Worm (Caenorhabditis elegans): ENCODE data around the gene Y110A2AR.1.

The Y110A2AR.1 gene

DNA sequence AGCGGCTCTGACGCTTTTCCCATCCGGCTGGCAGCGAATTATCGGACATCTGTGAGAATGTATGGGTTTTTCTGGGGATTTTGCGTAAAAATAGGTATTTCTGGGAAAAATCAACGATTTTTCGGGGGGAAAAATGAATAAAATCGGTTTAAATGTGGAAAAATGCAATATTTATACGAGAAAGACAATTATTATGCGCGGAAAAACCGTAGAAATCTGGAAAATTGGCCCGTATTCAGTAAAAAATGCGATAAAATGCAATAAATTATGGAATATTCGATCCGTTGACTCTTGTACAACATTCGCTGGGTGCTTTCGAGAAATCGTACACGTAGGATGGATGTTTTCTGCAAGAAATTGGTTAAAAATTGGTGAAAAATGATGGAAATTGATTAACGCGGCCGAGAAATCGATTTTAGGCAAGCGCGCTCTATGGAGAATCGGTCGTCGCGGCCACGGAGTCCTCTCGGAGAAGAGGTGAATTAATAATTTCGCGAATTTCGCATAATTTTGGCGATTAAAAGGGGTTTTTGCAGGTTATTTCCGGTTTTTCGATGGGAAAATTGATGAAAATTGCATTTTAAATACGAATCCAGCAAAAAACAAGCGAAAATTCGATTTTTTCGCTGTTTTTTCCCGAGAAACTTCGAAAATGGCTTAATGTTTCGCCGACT, 30.4 kb upstream of the Y110A2AR.1 start, which contains the start of gene pinn-1 (continued):
- TF ChIP-seq sma-3 (GFP tag; optimal IDR thresholded peaks at IDR 0.05) (peak; percentile 93), nhr-237 (tag; optimal IDR thresholded peaks at IDR 0.05) (no peak), elt-3 (tag; optimal IDR thresholded peaks at IDR 0.05) (no peak), lin-13 (GFP tag; optimal IDR thresholded peaks at IDR 0.05) (peak; percentile 95), skn-1 (tag; optimal IDR thresholded peaks at IDR 0.05) (no peak), lin-11 (tag; optimal IDR thresholded peaks at IDR 0.05) (peak; percentile 78), zag-1 (tag; optimal IDR thresholded peaks at IDR 0.05) (peak; percentile 66)

DNA sequence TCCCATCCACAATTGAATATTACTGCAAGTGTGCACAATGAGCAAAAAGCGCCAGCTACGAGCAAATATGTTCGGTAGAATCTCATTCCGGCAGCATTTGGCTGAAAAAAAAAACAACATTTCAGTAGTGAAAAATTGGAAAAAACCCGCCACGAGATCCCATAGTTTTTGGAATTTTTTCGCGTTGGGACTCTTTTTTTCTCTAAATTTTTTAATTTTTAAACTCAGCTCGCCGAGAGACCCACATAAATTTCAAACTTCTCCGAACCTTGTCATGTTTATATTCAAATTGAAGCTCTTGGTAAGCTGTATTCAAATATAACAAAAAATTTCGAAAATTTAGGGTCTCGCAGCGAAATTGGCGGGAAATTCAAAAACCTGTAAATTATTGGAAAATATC, 25.2 kb upstream of the Y110A2AR.1 start, which contains the start of gene sqv-2:
Gene sqv-2, minus strand, starts transcription at position 101 of the 400 bp plus-strand sequence.
- TF ChIP-seq nhr-21 (tag; optimal IDR thresholded peaks at IDR 0.05), result no peak
- no peak for TF ChIP-seq nhr-11 (tag; optimal IDR thresholded peaks at IDR 0.05)
- no peak for TF ChIP-seq nhr-23 (tag; optimal IDR thresholded peaks at IDR 0.05)
- no peak for TF ChIP-seq zag-1 (tag; optimal IDR thresholded peaks at IDR 0.05)
- no peak for TF ChIP-seq nhr-129 (tag; optimal IDR thresholded peaks at IDR 0.05)
- no peak for TF ChIP-seq sma-3 (GFP tag; optimal IDR thresholded peaks at IDR 0.05)

DNA sequence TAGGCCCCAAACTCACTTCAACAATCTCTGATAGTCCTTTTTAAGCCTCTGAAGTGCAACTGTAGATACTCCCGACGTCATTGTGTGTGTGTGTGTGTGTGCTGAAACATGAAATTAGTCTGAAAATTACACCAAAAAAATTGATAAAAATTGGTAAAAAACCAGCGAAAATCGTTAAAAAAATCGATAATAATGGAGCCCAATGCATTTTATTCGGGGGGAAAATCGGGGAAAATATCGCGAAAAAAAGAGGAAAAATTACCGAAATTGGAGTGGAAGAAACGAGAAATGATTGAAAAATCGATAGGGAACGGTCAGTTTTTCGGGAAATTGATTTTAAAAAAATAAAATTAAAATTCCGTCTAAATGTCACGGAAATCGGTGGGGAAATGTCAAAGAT, 19.3 kb upstream of the Y110A2AR.1 start, which contains the start of gene ubc-26:
Gene ubc-26, minus strand, starts transcription at position 101 of the 400 bp plus-strand sequence.
- no peak for TF ChIP-seq nhr-237 (tag; optimal IDR thresholded peaks at IDR 0.05)
- TF ChIP-seq dmd-4 (tag; optimal IDR thresholded peaks at IDR 0.05), result no peak
- TF ChIP-seq C34F6.9 (tag; optimal IDR thresholded peaks at IDR 0.05), result no peak
- TF ChIP-seq sma-3 (GFP tag; optimal IDR thresholded peaks at IDR 0.05), result no peak
- no peak for TF ChIP-seq ZK546.5 (tag; optimal IDR thresholded peaks at IDR 0.05)
- no peak for TF ChIP-seq ceh-82 (tag; optimal IDR thresholded peaks at IDR 0.05)
- TF ChIP-seq crh-2 (tag; optimal IDR thresholded peaks at IDR 0.05), result no peak
- no peak for TF ChIP-seq sma-9 (GFP tag; optimal IDR thresholded peaks at IDR 0.05)
- no peak for TF ChIP-seq sma-9 (tag; optimal IDR thresholded peaks at IDR 0.05)
- TF ChIP-seq unc-62 (GFP tag; optimal IDR thresholded peaks at IDR 0.05), result no peak
- no peak for TF ChIP-seq ama-1 (optimal IDR thresholded peaks at IDR 0.05)
- TF ChIP-seq ztf-1 (GFP tag; conservative IDR thresholded peaks at IDR 0.05), result no peak
- no peak for TF ChIP-seq nhr-6 (tag; optimal IDR thresholded peaks at IDR 0.05)
- no peak for TF ChIP-seq zag-1 (tag; optimal IDR thresholded peaks at IDR 0.05)
- no peak for TF ChIP-seq lin-39 (tag; optimal IDR thresholded peaks at IDR 0.05)
- TF ChIP-seq fos-1 (tag; optimal IDR thresholded peaks at IDR 0.05), result no peak
- no peak for TF ChIP-seq unc-39 (tag; optimal IDR thresholded peaks at IDR 0.05)

DNA sequence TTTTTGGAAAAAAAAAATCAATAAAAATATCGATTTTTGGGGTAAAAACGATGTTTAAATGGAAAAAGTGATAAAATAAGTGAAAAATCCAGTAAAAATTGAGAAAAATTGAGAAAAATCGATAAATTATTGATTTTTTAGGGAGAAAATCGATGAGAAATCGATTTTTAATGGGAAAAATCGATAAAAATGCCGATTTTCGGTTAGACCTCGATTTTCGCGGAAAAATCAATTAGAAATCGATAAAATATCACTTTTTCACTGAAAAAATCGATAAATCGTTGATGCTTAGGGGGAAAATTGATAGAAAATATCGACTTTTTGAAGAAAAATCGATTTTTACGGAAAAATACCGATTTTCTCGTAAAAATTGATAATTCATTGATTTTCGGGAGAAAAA, 18.4 kb upstream of the Y110A2AR.1 start:
- TF ChIP-seq nhr-237 (tag; optimal IDR thresholded peaks at IDR 0.05) (no peak), peb-1 (tag; optimal IDR thresholded peaks at IDR 0.05) (no peak), unc-62 (GFP tag; optimal IDR thresholded peaks at IDR 0.05) (no peak), mdl-1 (tag; optimal IDR thresholded peaks at IDR 0.05) (no peak), nhr-10 (tag; optimal IDR thresholded peaks at IDR 0.05) (no peak)

DNA sequence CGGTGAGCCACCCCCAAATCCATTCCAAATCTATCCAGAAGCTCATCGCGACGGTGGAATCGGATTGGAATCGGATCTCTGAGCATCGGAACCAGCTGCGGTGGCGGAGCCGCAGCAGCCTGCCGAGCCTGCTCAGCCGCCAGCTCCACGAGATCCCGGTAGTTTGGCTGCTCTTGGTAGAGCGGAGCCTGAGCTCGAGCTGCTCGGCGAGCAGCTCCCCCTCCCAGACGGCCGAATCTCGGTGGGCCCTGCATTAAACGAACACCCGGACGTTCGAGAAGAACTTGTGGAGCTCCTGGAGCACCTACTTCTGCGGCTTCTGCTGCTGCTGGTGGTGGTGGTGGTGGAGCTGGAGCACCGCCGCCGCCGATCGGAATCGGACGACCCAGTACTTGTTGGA, 15.8 kb upstream of the Y110A2AR.1 start:
- TF ChIP-seq aly-2 (tag; optimal IDR thresholded peaks at IDR 0.05) (no peak), nhr-25 (tag; optimal IDR thresholded peaks at IDR 0.05) (no peak), ceh-82 (tag; optimal IDR thresholded peaks at IDR 0.05) (no peak), nhr-21 (tag; optimal IDR thresholded peaks at IDR 0.05) (no peak), ama-1 (optimal IDR thresholded peaks at IDR 0.05) (no peak), nhr-129 (tag; optimal IDR thresholded peaks at IDR 0.05) (no peak), skn-1 (tag; optimal IDR thresholded peaks at IDR 0.05) (no peak), peb-1 (tag; optimal IDR thresholded peaks at IDR 0.05) (no peak), F13H6.1 (tag; optimal IDR thresholded peaks at IDR 0.05) (no peak), unc-39 (tag; optimal IDR thresholded peaks at IDR 0.05) (no peak), lin-39 (tag; optimal IDR thresholded peaks at IDR 0.05) (no peak), elt-3 (tag; optimal IDR thresholded peaks at IDR 0.05) (no peak), snpc-4 (tag; optimal IDR thresholded peaks at IDR 0.05) (no peak), blmp-1 (tag; optimal IDR thresholded peaks at IDR 0.05; ENCODE audit: insufficient read depth) (no peak), nhr-12 (tag; optimal IDR thresholded peaks at IDR 0.05) (no peak), lin-11 (tag; optimal IDR thresholded peaks at IDR 0.05) (no peak)

Data from whole organism, L2 larva.